Worm (Caenorhabditis elegans): Measurements from ENCODE around the gene srw-95.

- TF ChIP-seq dpl-1 (GFP tag; optimal IDR thresholded peaks at IDR 0.05), result no peak
- TF ChIP-seq nhr-84 (tag; optimal IDR thresholded peaks at IDR 0.05), result no peak
- no peak for TF ChIP-seq blmp-1 (tag; optimal IDR thresholded peaks at IDR 0.05)
- TF ChIP-seq ztf-4 (tag; optimal IDR thresholded peaks at IDR 0.05), result no peak
- TF ChIP-seq unc-130 (tag; optimal IDR thresholded peaks at IDR 0.05), result no peak
- TF ChIP-seq skn-1 (tag; optimal IDR thresholded peaks at IDR 0.05), result no peak
- TF ChIP-seq egl-27 (tag; optimal IDR thresholded peaks at IDR 0.05), result no peak
- TF ChIP-seq ama-1 (optimal IDR thresholded peaks at IDR 0.05), result no peak
- TF ChIP-seq irx-1 (tag; optimal IDR thresholded peaks at IDR 0.05), result no peak
- TF ChIP-seq sptf-1 (tag; optimal IDR thresholded peaks at IDR 0.05), result no peak
These were observed 34.9 kb downstream of the srw-95 start, which contains the start of gene tat-2 for ce11 chrIV:4846793-4847192.
